2 worm cellular contexts compared by ENCODE assay signal in genomic region chrIV:580512-580911, ce11.
TF ChIP-seq lines count a peak whose summit lies in the region.

No protein-coding gene starts in this region.

TF ChIP-seq in whole organism, L4 larva, 104 proteins besides CTCF, POLR2A, EP300 and RAD21:
- peak; percentile 71 for TF ChIP-seq set-16 (GFP tag; IDR thresholded peaks at IDR 0.05; lab: Robert Waterston, UW)
- no peak for TF ChIP-seq mes-2 (tag; optimal IDR thresholded peaks at IDR 0.05; lab: Kevin White, UChicago; ENCODE audit: poor library complexity, severe bottlenecking)
- no peak for TF ChIP-seq hlh-30 (tag; optimal IDR thresholded peaks at IDR 0.05; lab: Kevin White, UChicago; ENCODE audit: insufficient read depth)
- no peak for TF ChIP-seq hlh-11 (tag; optimal IDR thresholded peaks at IDR 0.05; lab: Kevin White, UChicago)
- no peak for TF ChIP-seq ZK337.2 (GFP tag; IDR thresholded peaks at IDR 0.05; lab: Robert Waterston, UW)

TF ChIP-seq in whole organism, young adult, 124 proteins besides CTCF, POLR2A, EP300 and RAD21:
- TF ChIP-seq tbp1 (GFP tag; optimal IDR thresholded peaks at IDR 0.05; lab: Kevin White, UChicago) (no peak), egrh-3 (GFP tag; IDR thresholded peaks at IDR 0.05; lab: Robert Waterston, UW) (peak; percentile 7; the same call in 1 of the 2 replicates), zfh-2 (GFP tag; conservative IDR thresholded peaks at IDR 0.05; lab: Robert Waterston, UW) (peak; percentile 75)
